Fruit fly (Drosophila melanogaster) whole organism, embryonic: Measurements from ENCODE around the gene pHCl-1.
A peak's percentile ranks its signal among the peaks of the same experiment; 100 is the strongest.

ENCODE experiments used
- BEAF-32 ChIP-seq: fragments of 200-800 bp; sonication (Bioruptor generic); optimal IDR thresholded peaks from 3 replicates; lab custom pipeline; 2017; ENCODE audit warnings: missing biosample characterization, missing genetic modification characterization, mild to moderate bottlenecking, moderate library complexity, missing genetic modification reagents
- CG10267 ChIP-seq: fragments of 200-800 bp; sonication (Bioruptor generic); optimal IDR thresholded peaks from 2 replicates; lab custom pipeline; 2018; ENCODE audit warnings: missing biosample characterization, mild to moderate bottlenecking, missing genetic modification characterization, moderate library complexity
- CG10274 ChIP-seq: fragments of 200-800 bp; sonication (Bioruptor generic); optimal IDR thresholded peaks from 3 replicates; lab custom pipeline; 2017; ENCODE audit warnings: missing biosample characterization, mild to moderate bottlenecking, missing genetic modification characterization
- CG11695 ChIP-seq: fragments of 200-800 bp; sonication (Bioruptor generic); IDR thresholded peaks from 3 replicates; pipeline ENCODE4 v1.3.6; 2022; ENCODE audit warnings: missing biosample characterization, missing genetic modification characterization
- CG12659 ChIP-seq: fragments of 200-800 bp; sonication (Bioruptor generic); optimal IDR thresholded peaks from 3 replicates; lab custom pipeline; 2017; ENCODE audit warnings: mild to moderate bottlenecking, missing biosample characterization, missing genetic modification reagents, missing genetic modification characterization
- CG13287 ChIP-seq: fragments of 200-800 bp; sonication (Bioruptor generic); IDR thresholded peaks from 2 replicates; pipeline ENCODE4 v1.3.6; 2022; ENCODE audit warnings: missing biosample characterization, missing genetic modification characterization; ENCODE audit not compliant: partially characterized antibody
- CG16813 ChIP-seq: fragments of 200-800 bp; sonication (Bioruptor generic); IDR thresholded peaks from 3 replicates; pipeline ENCODE4 v1.3.6; 2022; ENCODE audit warnings: missing biosample characterization, missing genetic modification characterization; ENCODE audit not compliant: partially characterized antibody
- CG17359 ChIP-seq: fragments of 200-800 bp; sonication (Bioruptor generic); optimal IDR thresholded peaks from 3 replicates; lab custom pipeline; 2018; ENCODE audit warnings: missing biosample characterization, mild to moderate bottlenecking, missing genetic modification characterization, moderate library complexity
- CG33213 ChIP-seq: fragments of 200-800 bp; sonication (Bioruptor generic); optimal IDR thresholded peaks from 3 replicates; lab custom pipeline; 2016; ENCODE audit warnings: missing biosample characterization, missing genetic modification characterization
- CG34224 ChIP-seq: fragments of 200-800 bp; sonication (Bioruptor generic); IDR thresholded peaks from 3 replicates; pipeline ENCODE4 v1.3.6; 2022; ENCODE audit warnings: missing biosample characterization, missing genetic modification characterization; ENCODE audit not compliant: partially characterized antibody
- CG3847 ChIP-seq: fragments of 200-800 bp; sonication (Bioruptor generic); IDR thresholded peaks from 2 replicates; pipeline ENCODE4 v1.3.6; 2022; ENCODE audit warnings: missing biosample characterization, missing genetic modification characterization
- CG7786 ChIP-seq: fragments of 200-800 bp; sonication (Bioruptor generic); optimal IDR thresholded peaks from 2 replicates; lab custom pipeline; 2016; ENCODE audit warnings: missing biosample characterization, missing genetic modification characterization
- CG7963 ChIP-seq: fragments of 200-800 bp; sonication (Bioruptor generic); IDR thresholded peaks from 3 replicates; pipeline ENCODE4 v1.3.6; 2022; ENCODE audit warnings: missing biosample characterization, missing genetic modification characterization; ENCODE audit not compliant: partially characterized antibody
- CG8290 ChIP-seq, 3 experiments: fragments of 200-800 bp; sonication (Bioruptor generic); optimal IDR thresholded peaks; 2 replicates each; lab custom pipeline; 2016 to 2019; ENCODE audit warnings: missing biosample characterization in 3 of 3, missing genetic modification characterization in 3 of 3, mild to moderate bottlenecking in 2 of 3, moderate library complexity in 1 of 3
- CoRest ChIP-seq: fragments of 200-800 bp; sonication (Bioruptor generic); optimal IDR thresholded peaks from 3 replicates; lab custom pipeline; 2018; ENCODE audit warnings: missing biosample characterization, mild to moderate bottlenecking, missing genetic modification characterization, moderate library complexity
- Dll ChIP-seq: fragments of 200-800 bp; sonication (Bioruptor generic); IDR thresholded peaks from 4 replicates; pipeline ENCODE4 v1.3.6; 2022; ENCODE audit warnings: missing biosample characterization, missing genetic modification characterization; ENCODE audit not compliant: partially characterized antibody
- Doc3 ChIP-seq: fragments of 200-800 bp; sonication (Bioruptor generic); IDR thresholded peaks from 3 replicates; pipeline ENCODE4 v1.3.6; 2022; ENCODE audit warnings: missing biosample characterization, missing genetic modification characterization; ENCODE audit not compliant: partially characterized antibody
- Dp ChIP-seq: fragments of 200-800 bp; sonication (Bioruptor generic); optimal IDR thresholded peaks from 2 replicates; lab custom pipeline; 2018; ENCODE audit warnings: missing biosample characterization, mild to moderate bottlenecking, missing genetic modification characterization, moderate library complexity
- Dref ChIP-seq: fragments of 200-800 bp; sonication (Bioruptor generic); IDR thresholded peaks from 2 replicates; pipeline ENCODE4 v1.3.6; 2022; ENCODE audit warnings: missing biosample characterization, missing genetic modification characterization
- E2f2 ChIP-seq: fragments of 200-800 bp; sonication (Bioruptor generic); IDR thresholded peaks from 2 replicates; pipeline ENCODE4 v1.3.6; 2022; ENCODE audit warnings: missing biosample characterization, missing genetic modification characterization
- Ets97D ChIP-seq: fragments of 200-800 bp; sonication (Bioruptor generic); optimal IDR thresholded peaks from 3 replicates; lab custom pipeline; 2016; ENCODE audit warnings: missing biosample characterization, missing genetic modification characterization
- H2.0 ChIP-seq: fragments of 200-800 bp; sonication (Bioruptor generic); IDR thresholded peaks from 2 replicates; pipeline ENCODE4 v1.3.6; 2022; ENCODE audit warnings: missing biosample characterization, missing genetic modification characterization
- HLH4C ChIP-seq: fragments of 200-800 bp; sonication (Bioruptor generic); IDR thresholded peaks from 3 replicates; pipeline ENCODE4 v1.3.6; 2022; ENCODE audit warnings: missing biosample characterization, missing genetic modification characterization; ENCODE audit not compliant: partially characterized antibody
- Lhr ChIP-seq: fragments of 200-800 bp; sonication (Bioruptor generic); optimal IDR thresholded peaks from 3 replicates; lab custom pipeline; 2017; ENCODE audit warnings: mild to moderate bottlenecking, missing biosample characterization, missing genetic modification reagents, missing genetic modification characterization
- Myb ChIP-seq: fragments of 200-800 bp; sonication (Bioruptor generic); optimal IDR thresholded peaks from 2 replicates; lab custom pipeline; 2016; ENCODE audit warnings: missing biosample characterization, missing genetic modification characterization
- Nf-YA ChIP-seq: fragments of 200-800 bp; sonication (Bioruptor generic); IDR thresholded peaks from 2 replicates; pipeline ENCODE4 v1.3.6; 2022; ENCODE audit warnings: missing biosample characterization, missing genetic modification characterization
- Opbp ChIP-seq: fragments of 200-800 bp; sonication (Bioruptor generic); IDR thresholded peaks from 3 replicates; pipeline ENCODE4 v1.3.6; 2022; ENCODE audit warnings: missing biosample characterization, missing genetic modification characterization; ENCODE audit not compliant: partially characterized antibody
- Six4 ChIP-seq: fragments of 200-800 bp; sonication (Bioruptor generic); optimal IDR thresholded peaks from 2 replicates; lab custom pipeline; 2016; ENCODE audit warnings: missing biosample characterization, missing genetic modification characterization
- Sry-δ ChIP-seq: fragments of 200-800 bp; sonication (Bioruptor generic); optimal IDR thresholded peaks from 2 replicates; lab custom pipeline; 2016; ENCODE audit warnings: missing biosample characterization, missing genetic modification characterization
- YL-1 ChIP-seq: fragments of 200-800 bp; sonication (Bioruptor generic); optimal IDR thresholded peaks from 3 replicates; lab custom pipeline; 2017; ENCODE audit warnings: missing biosample characterization, mild to moderate bottlenecking, missing genetic modification characterization
- amos ChIP-seq: fragments of 200-800 bp; sonication (Bioruptor generic); IDR thresholded peaks from 2 replicates; pipeline ENCODE4 v1.3.6; 2022; ENCODE audit warnings: missing biosample characterization, missing genetic modification characterization; ENCODE audit not compliant: partially characterized antibody
- bbx ChIP-seq: fragments of 200-800 bp; sonication (Bioruptor generic); IDR thresholded peaks from 2 replicates; pipeline ENCODE4 v1.3.6; 2022; ENCODE audit warnings: missing biosample characterization, missing genetic modification characterization; ENCODE audit not compliant: partially characterized antibody
- danr ChIP-seq: fragments of 200-800 bp; sonication (Bioruptor generic); IDR thresholded peaks from 2 replicates; pipeline ENCODE4 v1.3.6; 2022; ENCODE audit warnings: missing biosample characterization, missing genetic modification characterization
- ewg ChIP-seq: fragments of 200-800 bp; sonication (Bioruptor generic); optimal IDR thresholded peaks from 3 replicates; lab custom pipeline; 2017; ENCODE audit warnings: mild to moderate bottlenecking, missing biosample characterization, missing genetic modification reagents, missing genetic modification characterization
- gsb-n ChIP-seq: fragments of 200-800 bp; sonication (Bioruptor generic); optimal IDR thresholded peaks from 3 replicates; lab custom pipeline; 2018; ENCODE audit warnings: missing biosample characterization, mild to moderate bottlenecking, missing genetic modification characterization
- hb ChIP-seq: fragments of 200-800 bp; sonication (Bioruptor generic); IDR thresholded peaks from 3 replicates; pipeline ENCODE4 v1.3.6; 2022; ENCODE audit warnings: missing biosample characterization, missing genetic modification characterization; ENCODE audit not compliant: partially characterized antibody
- hbn ChIP-seq: fragments of 200-800 bp; sonication (Bioruptor generic); IDR thresholded peaks from 2 replicates; pipeline ENCODE4 v1.3.6; 2022; ENCODE audit warnings: missing biosample characterization, missing genetic modification characterization; ENCODE audit not compliant: partially characterized antibody
- kay ChIP-seq: fragments of 200-800 bp; sonication (Bioruptor generic); optimal IDR thresholded peaks from 2 replicates; lab custom pipeline; 2016; ENCODE audit warnings: missing biosample characterization, missing genetic modification characterization
- mld ChIP-seq: fragments of 200-800 bp; sonication (Bioruptor generic); IDR thresholded peaks from 3 replicates; pipeline ENCODE4 v1.3.6; 2022; ENCODE audit warnings: missing biosample characterization, missing genetic modification characterization; ENCODE audit not compliant: partially characterized antibody
- nerfin-2 ChIP-seq: fragments of 200-800 bp; sonication (Bioruptor generic); IDR thresholded peaks from 2 replicates; pipeline ENCODE4 v1.3.6; 2022; ENCODE audit warnings: missing biosample characterization, missing genetic modification characterization; ENCODE audit not compliant: partially characterized antibody
- pzg ChIP-seq: fragments of 200-800 bp; sonication (Bioruptor generic); optimal IDR thresholded peaks from 3 replicates; lab custom pipeline; 2018; ENCODE audit warnings: missing biosample characterization, mild to moderate bottlenecking, missing genetic modification characterization, moderate library complexity
- seq ChIP-seq: fragments of 200-800 bp; sonication (Bioruptor generic); IDR thresholded peaks from 2 replicates; pipeline ENCODE4 v1.3.6; 2022; ENCODE audit warnings: missing biosample characterization, missing genetic modification characterization
- sna ChIP-seq: fragments of 200-800 bp; sonication (Bioruptor generic); IDR thresholded peaks from 2 replicates; pipeline ENCODE4 v1.3.6; 2022; ENCODE audit warnings: missing biosample characterization, missing genetic modification characterization; ENCODE audit not compliant: partially characterized antibody
- sr ChIP-seq: fragments of 200-800 bp; sonication (Bioruptor generic); IDR thresholded peaks from 3 replicates; pipeline ENCODE4 v1.3.6; 2022; ENCODE audit warnings: missing biosample characterization, missing genetic modification characterization
- tll ChIP-seq, 2 experiments: fragments of 200-800 bp in 1 of 2; fragments of >200 bp in 1 of 2; sonication (Bioruptor generic) in 1 of 2; optimal IDR thresholded peaks; 2 replicates each; lab custom pipeline; 2017 to 2019; ENCODE audit warnings: missing biosample characterization in 2 of 2, missing genetic modification characterization in 2 of 2, mild to moderate bottlenecking in 1 of 2, moderate library complexity in 1 of 2
- twi ChIP-seq: fragments of 200-800 bp; optimal IDR thresholded peaks from 2 replicates; lab custom pipeline; 2019; ENCODE audit warnings: missing biosample characterization, mild to moderate bottlenecking, missing genetic modification characterization, moderate library complexity
- unc-4 ChIP-seq: fragments of 200-800 bp; sonication (Bioruptor generic); IDR thresholded peaks from 2 replicates; pipeline ENCODE4 v1.3.6; 2022; ENCODE audit warnings: missing biosample characterization, missing genetic modification characterization; ENCODE audit not compliant: partially characterized antibody

The pHCl-1 gene

dm6 chr3L:15816714-15817113 is 82.1 kb downstream of the pHCl-1 start, which contains the start of gene CkIIalpha-i1 (continued):
- TF ChIP-seq Nf-YA, result no peak
- TF ChIP-seq Lhr (GFP tag; lab: Kevin White, UChicago), result peak; percentile 57
- TF ChIP-seq hb, result peak; percentile 97
- no peak for TF ChIP-seq CG7786
- TF ChIP-seq twi (tag; lab: Kevin White, UChicago), result no peak
- no peak for TF ChIP-seq Myb (GFP tag; lab: Kevin White, UChicago)
- TF ChIP-seq CG8290 (GFP tag; optimal IDR thresholded peaks at IDR 0.05; lab: Kevin White, UChicago), result peak; percentile 91
- peak; percentile 83 to 95 for TF ChIP-seq CG8290 (tag; optimal IDR thresholded peaks at IDR 0.05; lab: Kevin White, UChicago)
- TF ChIP-seq sna, result peak; percentile 98
- peak; percentile 63 for TF ChIP-seq Sry-δ (GFP tag; lab: Kevin White, UChicago)
- no peak for TF ChIP-seq H2.0 (GFP tag; lab: Robert Waterston, UW)
- peak; percentile 46 for TF ChIP-seq pzg
- peak; percentile 100 for TF ChIP-seq nerfin-2 (GFP tag; lab: Robert Waterston, UW)
- no peak for TF ChIP-seq CG3847 (GFP tag; lab: Robert Waterston, UW)
- peak; percentile 96; the same call in 2 of the 3 replicates for TF ChIP-seq Opbp (GFP tag; lab: Robert Waterston, UW)
- TF ChIP-seq CG7963 (GFP tag; lab: Robert Waterston, UW), result peak; percentile 99
- TF ChIP-seq kay (GFP tag; lab: Kevin White, UChicago), result no peak
- TF ChIP-seq HLH4C (GFP tag; lab: Robert Waterston, UW), result peak; percentile 99
- TF ChIP-seq CG11695 (GFP tag; lab: Robert Waterston, UW), result 0 out of 3 replicates have a peak, but pooled peaks have one; percentile 6
- no peak for TF ChIP-seq YL-1 (GFP tag; lab: Kevin White, UChicago)
- TF ChIP-seq danr, result no peak
- peak; percentile 98 for TF ChIP-seq CG34224 (GFP tag; lab: Robert Waterston, UW)
- TF ChIP-seq CG12659 (GFP tag; lab: Kevin White, UChicago), result peak; percentile 27
- peak; percentile 59 for TF ChIP-seq CG33213 (GFP tag; lab: Kevin White, UChicago)
- TF ChIP-seq E2f2, result peak; percentile 54
- TF ChIP-seq CG17359 (tag; lab: Kevin White, UChicago), result no peak
- no peak for TF ChIP-seq Six4
- peak; percentile 96 for TF ChIP-seq Dll (GFP tag; lab: Robert Waterston, UW)
- TF ChIP-seq CG13287 (GFP tag; lab: Robert Waterston, UW), result peak; percentile 98
- peak; percentile 11 for TF ChIP-seq CoRest
- peak; percentile 5 for TF ChIP-seq CG10267 (tag; lab: Kevin White, UChicago)
- peak; percentile 3 for TF ChIP-seq Ets97D (GFP tag; lab: Kevin White, UChicago)
- TF ChIP-seq Doc3 (GFP tag; lab: Robert Waterston, UW), result peak; percentile 95
- TF ChIP-seq bbx, result peak; percentile 98
- TF ChIP-seq CG16813 (GFP tag; lab: Robert Waterston, UW), result peak; percentile 97
- TF ChIP-seq tll (GFP tag; optimal IDR thresholded peaks at IDR 0.05; lab: Kevin White, UChicago), result peak in 1 of 2 experiments; percentile 3
- no peak for TF ChIP-seq CG10274 (GFP tag; lab: Kevin White, UChicago)
- TF ChIP-seq Dp (GFP tag; lab: Kevin White, UChicago), result peak; percentile 49
- TF ChIP-seq BEAF-32, result peak; percentile 80
- TF ChIP-seq amos, result peak; percentile 90
- no peak for TF ChIP-seq seq
- TF ChIP-seq unc-4, result peak; percentile 92
- peak; percentile 99 for TF ChIP-seq mld (GFP tag; lab: Robert Waterston, UW)
- TF ChIP-seq gsb-n (tag; lab: Kevin White, UChicago), result no peak
- TF ChIP-seq hbn (GFP tag; lab: Robert Waterston, UW), result peak; percentile 91
- no peak for TF ChIP-seq sr (GFP tag; lab: Robert Waterston, UW)
- TF ChIP-seq ewg, result no peak
- peak; percentile 92 for TF ChIP-seq Dref (GFP tag; lab: Robert Waterston, UW)
